Fruit fly (Drosophila melanogaster): Measurements from ENCODE around the gene dia.

dia gene

DNA sequence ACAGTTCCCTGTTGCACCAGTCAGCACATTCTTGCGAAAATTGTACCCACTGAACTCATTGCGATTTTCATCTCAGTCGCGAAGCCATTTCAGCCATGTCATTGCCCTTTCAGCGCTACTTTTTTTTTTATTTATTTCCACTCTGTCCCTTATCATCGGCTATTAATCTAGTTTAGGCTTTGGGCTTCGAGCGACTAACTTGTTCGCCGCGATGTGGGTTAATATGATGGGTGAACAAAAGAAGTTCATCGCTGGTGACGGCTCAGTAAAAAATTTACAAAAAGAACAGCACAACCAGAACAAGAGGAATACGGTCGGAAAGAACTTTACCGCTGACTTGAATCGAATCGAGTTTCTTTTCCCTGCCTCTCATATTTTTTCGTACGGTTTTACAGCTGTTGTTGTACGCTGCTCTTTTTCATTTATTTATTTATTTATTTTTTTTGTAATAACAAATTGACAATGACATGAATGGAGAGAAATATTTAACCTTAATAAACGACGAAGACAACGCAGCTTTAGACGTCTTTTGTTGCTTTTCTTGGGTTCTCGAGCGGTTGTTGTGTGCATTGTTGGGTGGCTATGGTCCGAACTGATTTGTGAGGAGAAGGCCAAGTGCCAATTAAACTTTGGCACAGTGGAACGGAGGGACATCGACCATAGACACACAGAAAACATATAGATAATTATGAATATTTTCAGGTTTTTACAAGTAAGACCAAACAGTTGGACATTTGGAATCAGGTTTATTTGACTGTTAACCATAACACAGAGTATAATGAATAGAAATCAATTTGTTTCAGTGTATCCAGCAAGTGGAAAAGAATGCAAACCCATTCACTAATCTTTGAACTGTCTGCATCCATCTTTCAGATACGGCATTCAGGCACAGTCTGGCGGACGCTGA lies 54.6 kb downstream of the dia start (continued):
- TF ChIP-seq Sox102F (GFP tag; optimal IDR thresholded peaks at IDR 0.05) (no peak), CG8632 (GFP tag; optimal IDR thresholded peaks at IDR 0.05) (no peak), Sox14 (GFP tag; optimal IDR thresholded peaks at IDR 0.05) (no peak), topi (GFP tag; optimal IDR thresholded peaks at IDR 0.05) (no peak), CG4318 (GFP tag; optimal IDR thresholded peaks at IDR 0.05) (no peak), Hr39 (GFP tag; optimal IDR thresholded peaks at IDR 0.05) (no peak), CG1621 (tag; optimal IDR thresholded peaks at IDR 0.05) (no peak), CG7368 (GFP tag; optimal IDR thresholded peaks at IDR 0.05) (no peak), lz (GFP tag; optimal IDR thresholded peaks at IDR 0.05) (peak; percentile 7), CG15336 (GFP tag; IDR thresholded peaks at IDR 0.05) (peak; percentile 10; the same call in 1 of the 2 replicates), achi (GFP tag; optimal IDR thresholded peaks at IDR 0.05) (peak; percentile 35), vri (GFP tag; optimal IDR thresholded peaks at IDR 0.05) (no peak), Gug (GFP tag; IDR thresholded peaks at IDR 0.05) (no peak), net (GFP tag; optimal IDR thresholded peaks at IDR 0.05) (peak; percentile 8), fd59A (GFP tag; optimal IDR thresholded peaks at IDR 0.05) (peak; percentile 30), CG11294 (GFP tag; IDR thresholded peaks at IDR 0.05) (no peak), cyc (GFP tag; optimal IDR thresholded peaks at IDR 0.05) (no peak)

DNA sequence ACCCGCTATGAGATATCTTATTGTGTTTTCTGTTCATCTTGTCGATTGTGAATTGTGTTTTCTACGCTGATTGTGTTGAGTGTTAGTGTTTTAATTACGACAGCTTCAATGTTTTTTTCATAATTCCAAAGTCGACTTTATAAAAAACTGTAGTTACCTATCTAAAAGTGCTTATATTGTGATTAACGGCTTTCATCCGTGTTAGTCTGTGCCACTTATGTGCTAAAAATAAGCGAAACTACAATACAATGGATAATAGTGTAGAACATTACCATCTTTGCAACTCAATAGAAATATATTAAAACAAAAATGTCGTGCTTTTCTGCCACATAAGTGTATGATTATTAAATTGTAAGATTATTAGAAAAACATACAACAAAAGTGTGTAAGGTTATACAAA lies 58.2 kb downstream of the dia start, which contains the start of gene CG33322:
Gene CG33322 (minus strand): TSS at position 101 of the 400 bp plus-strand sequence.
- TF ChIP-seq Eip93F (GFP tag; optimal IDR thresholded peaks at IDR 0.05) = no peak
- TF ChIP-seq Sox102F (GFP tag; optimal IDR thresholded peaks at IDR 0.05) = no peak
- TF ChIP-seq eg (GFP tag; IDR thresholded peaks at IDR 0.05) = no peak
- TF ChIP-seq Hr38 (GFP tag; optimal IDR thresholded peaks at IDR 0.05) = no peak
- no peak for TF ChIP-seq Met (GFP tag; optimal IDR thresholded peaks at IDR 0.05)
- no peak for TF ChIP-seq CG34406 (GFP tag; optimal IDR thresholded peaks at IDR 0.05)
- no peak for TF ChIP-seq OdsH (GFP tag; optimal IDR thresholded peaks at IDR 0.05)

dm6 chr2L:20817170-20817569 lies 59.2 kb downstream of the dia start, which contains the start of gene CheB38b:
TSS of gene CheB38b (minus strand) at chr2L:20817270.
- TF ChIP-seq Eip78C (GFP tag) = no peak
- TF ChIP-seq svp (GFP tag) = no peak
- TF ChIP-seq Smox (GFP tag; optimal IDR thresholded peaks at IDR 0.05) = no peak
- TF ChIP-seq Hr4 (GFP tag; optimal IDR thresholded peaks at IDR 0.05) = no peak
- no peak for TF ChIP-seq CG7368 (GFP tag; optimal IDR thresholded peaks at IDR 0.05)
- no peak for TF ChIP-seq CG11762 (GFP tag; optimal IDR thresholded peaks at IDR 0.05; ENCODE audit: insufficient read depth)
- TF ChIP-seq Gug (GFP tag; IDR thresholded peaks at IDR 0.05) = no peak
- TF ChIP-seq CG3919 (GFP tag; optimal IDR thresholded peaks at IDR 0.05) = no peak
- no peak for TF ChIP-seq CG11902 (GFP tag; optimal IDR thresholded peaks at IDR 0.05)
- TF ChIP-seq eg (GFP tag; IDR thresholded peaks at IDR 0.05) = no peak
- no peak for TF ChIP-seq acj6 (GFP tag; optimal IDR thresholded peaks at IDR 0.05)
- no peak for TF ChIP-seq esn (GFP tag; optimal IDR thresholded peaks at IDR 0.05)
- no peak for TF ChIP-seq OdsH (GFP tag; optimal IDR thresholded peaks at IDR 0.05)
- TF ChIP-seq CG10631 (GFP tag; optimal IDR thresholded peaks at IDR 0.05) = no peak
- no peak for TF ChIP-seq CG4318 (GFP tag; optimal IDR thresholded peaks at IDR 0.05)
- no peak for TF ChIP-seq CG6854 (GFP tag; optimal IDR thresholded peaks at IDR 0.05)
- no peak for TF ChIP-seq dac (GFP tag; optimal IDR thresholded peaks at IDR 0.05)
- TF ChIP-seq CG6808 (GFP tag; optimal IDR thresholded peaks at IDR 0.05) = no peak
- no peak for TF ChIP-seq CG11294 (GFP tag; IDR thresholded peaks at IDR 0.05)
